Fruit fly (Drosophila melanogaster): ENCODE measurements around the gene Cpsf6.
A peak's percentile ranks its signal among the peaks of the same experiment; 100 is the strongest.

Cpsf6 gene

dm6 chr3L:8340264-8341095, 25.2 kb upstream of the Cpsf6 start, which contains the start of the genes Prim1 and CG7083 (continued):
- TF ChIP-seq zfh1 (GFP tag; IDR thresholded peaks at IDR 0.05): peak; percentile 63; the same call in 1 of the 3 replicates
- TF ChIP-seq hkb (optimal IDR thresholded peaks at IDR 0.05): peak; percentile 17
- 0 out of 2 replicates have a peak, but pooled peaks have one; percentile 21 for TF ChIP-seq hkb (GFP tag; IDR thresholded peaks at IDR 0.05)
- peak; percentile 5 for TF ChIP-seq CG11723 (GFP tag; optimal IDR thresholded peaks at IDR 0.05)
- TF ChIP-seq CG15601 (tag; optimal IDR thresholded peaks at IDR 0.05): peak; percentile 34
- TF ChIP-seq btn (GFP tag; optimal IDR thresholded peaks at IDR 0.05): no peak
- TF ChIP-seq Aef1 (GFP tag; IDR thresholded peaks at IDR 0.05): peak; percentile 22; the same call in 1 of the 3 replicates
- peak; percentile 41 for TF ChIP-seq vfl (GFP tag; optimal IDR thresholded peaks at IDR 0.05)
- TF ChIP-seq CG30431 (GFP tag; optimal IDR thresholded peaks at IDR 0.05): peak; percentile 23
- TF ChIP-seq Myb (GFP tag; optimal IDR thresholded peaks at IDR 0.05): peak; percentile 55
- peak; percentile 39 for TF ChIP-seq nom (GFP tag; optimal IDR thresholded peaks at IDR 0.05)
- TF ChIP-seq sisA (GFP tag; IDR thresholded peaks at IDR 0.05): 0 out of 2 replicates have a peak, but pooled peaks have one; percentile 22
- TF ChIP-seq pzg (GFP tag; optimal IDR thresholded peaks at IDR 0.05): peak; percentile 63
- TF ChIP-seq Hsf (GFP tag; optimal IDR thresholded peaks at IDR 0.05): peak; percentile 66
- TF ChIP-seq Dfd (GFP tag; optimal IDR thresholded peaks at IDR 0.05): no peak
- no peak for TF ChIP-seq CG14667 (GFP tag; IDR thresholded peaks at IDR 0.05)
- TF ChIP-seq Ptx1 (GFP tag; IDR thresholded peaks at IDR 0.05): peak; percentile 43; the same call in 1 of the 2 replicates
- TF ChIP-seq CG13775 (GFP tag; optimal IDR thresholded peaks at IDR 0.05): peak; percentile 68
- peak; percentile 21 for TF ChIP-seq pb (GFP tag; optimal IDR thresholded peaks at IDR 0.05)
- no peak for TF ChIP-seq sqz (GFP tag; optimal IDR thresholded peaks at IDR 0.05)
- TF ChIP-seq Dref (GFP tag; IDR thresholded peaks at IDR 0.05): no peak
- peak; percentile 29 for TF ChIP-seq gsb-n (tag; optimal IDR thresholded peaks at IDR 0.05)
- no peak for TF ChIP-seq CG14965 (GFP tag; optimal IDR thresholded peaks at IDR 0.05; ENCODE audit: borderline replicate concordance)
- TF ChIP-seq CG10147 (GFP tag; optimal IDR thresholded peaks at IDR 0.05): peak; percentile 34
- peak; percentile 43 for TF ChIP-seq dm (GFP tag; optimal IDR thresholded peaks at IDR 0.05)
- peak; percentile 60; the same call in 2 of the 3 replicates for TF ChIP-seq ci (GFP tag; IDR thresholded peaks at IDR 0.05)
- no peak for TF ChIP-seq D (optimal IDR thresholded peaks at IDR 0.05)
- peak; percentile 17 for TF ChIP-seq D (GFP tag; optimal IDR thresholded peaks at IDR 0.05)
- 0 out of 2 replicates have a peak, but pooled peaks have one; percentile 35 for TF ChIP-seq al (GFP tag; IDR thresholded peaks at IDR 0.05)
- peak; percentile 55 for TF ChIP-seq Chrac-16 (GFP tag; optimal IDR thresholded peaks at IDR 0.05)
- no peak for TF ChIP-seq CG14441 (GFP tag; IDR thresholded peaks at IDR 0.05)
- no peak for TF ChIP-seq klu (GFP tag; IDR thresholded peaks at IDR 0.05)
- no peak for TF ChIP-seq Neu2 (GFP tag; optimal IDR thresholded peaks at IDR 0.05; ENCODE audit: borderline replicate concordance)
- no peak for TF ChIP-seq hb (GFP tag; IDR thresholded peaks at IDR 0.05; ENCODE audit: partially characterized antibody)
- 0 out of 3 replicates have a peak, but pooled peaks have one; percentile 35 for TF ChIP-seq ken (GFP tag; IDR thresholded peaks at IDR 0.05)
- TF ChIP-seq CG1647 (GFP tag; optimal IDR thresholded peaks at IDR 0.05): peak; percentile 25
- no peak for TF ChIP-seq CG10274 (GFP tag; optimal IDR thresholded peaks at IDR 0.05)
- TF ChIP-seq CG8290 (GFP tag; optimal IDR thresholded peaks at IDR 0.05): peak; percentile 47
- peak; percentile 36 to 72 for TF ChIP-seq CG8290 (tag; optimal IDR thresholded peaks at IDR 0.05)
- TF ChIP-seq wdn (GFP tag; IDR thresholded peaks at IDR 0.05): peak; percentile 37; the same call in 1 of the 2 replicates
- TF ChIP-seq CHES-1-like (GFP tag; optimal IDR thresholded peaks at IDR 0.05): peak; percentile 76
- TF ChIP-seq salm (tag; optimal IDR thresholded peaks at IDR 0.05): peak; percentile 20
- peak; percentile 67 for TF ChIP-seq CG2116 (GFP tag; optimal IDR thresholded peaks at IDR 0.05)
- peak; percentile 99 for TF ChIP-seq sd (tag; optimal IDR thresholded peaks at IDR 0.05)
- TF ChIP-seq Elba2 (GFP tag; optimal IDR thresholded peaks at IDR 0.05): peak; percentile 12
- no peak for TF ChIP-seq fru (optimal IDR thresholded peaks at IDR 0.05)
- peak; percentile 81 for TF ChIP-seq Dp (GFP tag; optimal IDR thresholded peaks at IDR 0.05)
- peak; percentile 59 for TF ChIP-seq Fer1 (GFP tag; optimal IDR thresholded peaks at IDR 0.05)
- peak; percentile 7 for TF ChIP-seq CG1602 (GFP tag; optimal IDR thresholded peaks at IDR 0.05)
- no peak for TF ChIP-seq pfk (GFP tag; optimal IDR thresholded peaks at IDR 0.05)

Measured in whole organism, embryonic.